Worm (Caenorhabditis elegans) whole organism, L4/young adult: ENCODE measurements around the gene cone-1.
A peak's percentile ranks its signal among the peaks of the same experiment; 100 is the strongest.

ENCODE experiments used
- W03F9.2 ChIP-seq: fragments of 150-350 bp; optimal IDR thresholded peaks from 2 replicates; lab custom pipeline; 2014; ENCODE audit warnings: missing biosample characterization, missing genetic modification characterization
- dao-5 ChIP-seq: sonication (generic microtip); optimal IDR thresholded peaks from 2 replicates; lab custom pipeline; 2016; ENCODE audit warnings: missing genotype, missing genetic modification characterization, moderate library complexity, missing compliant biosample characterization
- him-1 ChIP-seq: sonication (generic microtip); optimal IDR thresholded peaks from 2 replicates; lab custom pipeline; 2016; ENCODE audit warnings: missing genotype, missing genetic modification reagents, missing genetic modification characterization, missing compliant biosample characterization

cone-1 gene

ce11 chrIII:2530313-2530712 lies at the start of gene cone-1:
Gene cone-1, plus strand, starts transcription at chrIII:2530613.
- TF ChIP-seq him-1: no peak
- TF ChIP-seq dao-5: no peak

ce11 chrIII:2482171-2482570 lies 48.2 kb upstream of the cone-1 start:
- no peak for TF ChIP-seq dao-5
- TF ChIP-seq W03F9.2 (tag; lab: Kevin White, UChicago): no peak
- TF ChIP-seq him-1: no peak

ce11 chrIII:2482754-2483153 lies 47.7 kb upstream of the cone-1 start:
- TF ChIP-seq W03F9.2 (tag; lab: Kevin White, UChicago): no peak
- no peak for TF ChIP-seq him-1

- no peak for TF ChIP-seq dao-5
- TF ChIP-seq him-1: no peak
- TF ChIP-seq W03F9.2 (tag; lab: Kevin White, UChicago): no peak
Measured at ce11 chrIII:2487046-2487760, 43.2 kb upstream of the cone-1 start, which contains the start of gene Y54F10AL.1. Gene Y54F10AL.1, plus strand, starts transcription at chrIII:2487710.

ce11 chrIII:2506463-2506862 lies 23.9 kb upstream of the cone-1 start:
- TF ChIP-seq dao-5: no peak

- TF ChIP-seq him-1 (no peak), dao-5 (no peak), W03F9.2 (tag; lab: Kevin White, UChicago) (no peak)
Measured at ce11 chrIII:2507938-2508337, 22.5 kb upstream of the cone-1 start, which contains the start of gene Y54F10AM.8. Gene Y54F10AM.8, minus strand, starts transcription at chrIII:2507972.

ce11 chrIII:2508518-2508917 lies 21.9 kb upstream of the cone-1 start, which contains the start of gene Y54F10AM.6:
Gene Y54F10AM.6, plus strand, starts transcription at chrIII:2508818.
- no peak for TF ChIP-seq W03F9.2 (tag; lab: Kevin White, UChicago)
- no peak for TF ChIP-seq him-1
- no peak for TF ChIP-seq dao-5

- TF ChIP-seq W03F9.2 (tag; lab: Kevin White, UChicago): no peak
- TF ChIP-seq him-1: no peak
- no peak for TF ChIP-seq dao-5
Measured at ce11 chrIII:2515461-2515860, 15.0 kb upstream of the cone-1 start.

ce11 chrIII:2528621-2529113 lies 1.7 kb upstream of the cone-1 start, which contains the start of the genes Y54F10AM.15, rbc-2 and ndua-8:
Gene Y54F10AM.15, minus strand, starts transcription at chrIII:2528679.
Gene rbc-2, minus strand, starts transcription at chrIII:2528689.
Gene ndua-8, plus strand, starts transcription at chrIII:2529063.
- TF ChIP-seq him-1 (peak; percentile 69), W03F9.2 (tag; lab: Kevin White, UChicago) (peak; percentile 96), dao-5 (no peak)

ce11 chrIII:2532716-2533115 lies 2.3 kb downstream of the cone-1 start:
- TF ChIP-seq W03F9.2 (tag; lab: Kevin White, UChicago) (no peak), him-1 (peak; percentile 88)

ce11 chrIII:2535122-2535521 lies 4.7 kb downstream of the cone-1 start:
- TF ChIP-seq W03F9.2 (tag; lab: Kevin White, UChicago): no peak
- peak; percentile 49 for TF ChIP-seq him-1
- no peak for TF ChIP-seq dao-5

ce11 chrIII:2540520-2540919 lies 10.1 kb downstream of the cone-1 start:
- TF ChIP-seq dao-5: no peak

- no peak for TF ChIP-seq dao-5
- TF ChIP-seq him-1: no peak
- TF ChIP-seq W03F9.2 (tag; lab: Kevin White, UChicago): no peak
Measured at ce11 chrIII:2546298-2546697, 15.9 kb downstream of the cone-1 start.

- no peak for TF ChIP-seq him-1
- TF ChIP-seq dao-5: no peak
- no peak for TF ChIP-seq W03F9.2 (tag; lab: Kevin White, UChicago)
Measured at ce11 chrIII:2549620-2550019, 19.2 kb downstream of the cone-1 start, which contains the start of gene feh-1. Gene feh-1, plus strand, starts transcription at chrIII:2549920.

- TF ChIP-seq dao-5 (no peak), W03F9.2 (tag; lab: Kevin White, UChicago) (no peak), him-1 (no peak)
Measured at ce11 chrIII:2551981-2552380, 21.6 kb downstream of the cone-1 start.

- TF ChIP-seq W03F9.2 (tag; lab: Kevin White, UChicago) (no peak), him-1 (no peak), dao-5 (no peak)
Measured at ce11 chrIII:2552382-2552781, 22.0 kb downstream of the cone-1 start.
